Worm (Caenorhabditis elegans): Measurements from ENCODE around the gene C55C3.7.

- TF ChIP-seq fkh-10 (GFP tag; optimal IDR thresholded peaks at IDR 0.05) (no peak), unc-62 (GFP tag; optimal IDR thresholded peaks at IDR 0.05) (no peak)
These were observed 33.3 kb downstream of the C55C3.7 start, which contains the start of gene csn-5 for ce11 chrIV:5649073-5649583.

Measured in whole organism, L3 larva.